Worm (Caenorhabditis elegans): ENCODE results near the gene F21D12.3.

The F21D12.3 gene

DNA sequence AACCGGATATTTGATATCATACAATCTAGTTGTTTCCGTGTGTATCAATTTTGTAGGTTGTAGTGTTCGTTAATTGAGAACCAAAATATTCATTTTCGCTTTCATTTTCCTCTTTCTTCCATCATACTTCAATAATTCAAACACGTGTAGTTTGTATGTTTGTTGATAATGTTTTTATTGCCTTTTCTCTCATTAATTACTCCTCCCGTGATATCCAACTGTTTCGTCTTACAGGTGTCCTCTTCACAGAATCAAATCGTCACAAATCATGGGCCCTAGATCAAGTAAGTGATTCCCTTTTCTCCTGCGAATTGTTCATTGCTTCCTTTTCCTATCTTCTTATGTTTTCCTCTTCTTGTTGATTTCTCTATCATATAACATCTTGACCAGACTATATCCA lies 15.2 kb upstream of the F21D12.3 start, which contains the start of gene nhr-21:
Gene nhr-21, plus strand, starts transcription at position 235 of the 400 bp plus-strand sequence.
- no peak for TF ChIP-seq tbx-11 (GFP tag; IDR thresholded peaks at IDR 0.05)
- no peak for TF ChIP-seq F13C5.2 (tag; optimal IDR thresholded peaks at IDR 0.05)
- TF ChIP-seq scrt-1 (GFP tag; IDR thresholded peaks at IDR 0.05) = no peak
- TF ChIP-seq aly-1 (tag; optimal IDR thresholded peaks at IDR 0.05) = no peak
- TF ChIP-seq B0310.2 (tag; optimal IDR thresholded peaks at IDR 0.05) = no peak
- TF ChIP-seq pes-1 (GFP tag; IDR thresholded peaks at IDR 0.05) = no peak
- no peak for TF ChIP-seq ets-7 (tag; optimal IDR thresholded peaks at IDR 0.05)
- no peak for TF ChIP-seq ceh-13 (GFP tag; optimal IDR thresholded peaks at IDR 0.05)
- TF ChIP-seq sea-1 (GFP tag; conservative IDR thresholded peaks at IDR 0.05) = no peak
- TF ChIP-seq hnd-1 (tag; optimal IDR thresholded peaks at IDR 0.05) = no peak
- TF ChIP-seq ceh-36 (tag; optimal IDR thresholded peaks at IDR 0.05) = no peak
- no peak for TF ChIP-seq tbx-37 (GFP tag; conservative IDR thresholded peaks at IDR 0.05)
- no peak for TF ChIP-seq flt-1 (GFP tag; IDR thresholded peaks at IDR 0.05)
- TF ChIP-seq ama-1 (optimal IDR thresholded peaks at IDR 0.05) = no peak
- TF ChIP-seq hmbx-1 (tag; optimal IDR thresholded peaks at IDR 0.05) = no peak
- no peak for TF ChIP-seq hmg-4 (GFP tag; optimal IDR thresholded peaks at IDR 0.05)

DNA sequence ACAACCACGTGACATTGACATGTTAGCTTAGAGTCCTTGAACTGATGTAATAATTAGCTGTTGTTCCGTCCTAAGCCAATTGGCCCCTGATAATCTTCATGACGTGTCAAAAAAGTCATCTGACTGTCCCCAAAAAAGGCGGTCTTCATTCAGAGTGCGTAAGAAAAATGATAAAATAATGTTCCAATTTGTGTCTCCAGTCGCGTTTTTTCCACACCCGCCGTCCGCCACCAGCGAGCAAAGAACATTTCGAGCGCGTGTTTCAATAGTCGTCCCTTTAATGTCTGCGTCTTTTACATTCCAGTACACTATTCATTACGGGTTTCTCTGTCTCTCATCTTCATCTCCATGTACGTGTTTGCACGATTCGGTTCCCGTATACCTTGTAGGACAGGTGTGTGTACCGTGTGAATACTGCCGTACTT lies 13.7 kb upstream of the F21D12.3 start:
- TF ChIP-seq hmbx-1 (tag; optimal IDR thresholded peaks at IDR 0.05) (no peak), aly-1 (tag; optimal IDR thresholded peaks at IDR 0.05) (no peak), pes-1 (GFP tag; IDR thresholded peaks at IDR 0.05) (no peak), ets-7 (tag; optimal IDR thresholded peaks at IDR 0.05) (no peak), hnd-1 (tag; optimal IDR thresholded peaks at IDR 0.05) (no peak), sea-1 (GFP tag; conservative IDR thresholded peaks at IDR 0.05) (no peak), tbx-37 (GFP tag; conservative IDR thresholded peaks at IDR 0.05) (no peak), hmg-4 (GFP tag; optimal IDR thresholded peaks at IDR 0.05) (no peak), F13C5.2 (tag; optimal IDR thresholded peaks at IDR 0.05) (no peak), tbx-11 (GFP tag; IDR thresholded peaks at IDR 0.05) (no peak), scrt-1 (GFP tag; IDR thresholded peaks at IDR 0.05) (no peak), ama-1 (optimal IDR thresholded peaks at IDR 0.05) (no peak), flt-1 (GFP tag; IDR thresholded peaks at IDR 0.05) (no peak), B0310.2 (tag; optimal IDR thresholded peaks at IDR 0.05) (no peak)

DNA sequence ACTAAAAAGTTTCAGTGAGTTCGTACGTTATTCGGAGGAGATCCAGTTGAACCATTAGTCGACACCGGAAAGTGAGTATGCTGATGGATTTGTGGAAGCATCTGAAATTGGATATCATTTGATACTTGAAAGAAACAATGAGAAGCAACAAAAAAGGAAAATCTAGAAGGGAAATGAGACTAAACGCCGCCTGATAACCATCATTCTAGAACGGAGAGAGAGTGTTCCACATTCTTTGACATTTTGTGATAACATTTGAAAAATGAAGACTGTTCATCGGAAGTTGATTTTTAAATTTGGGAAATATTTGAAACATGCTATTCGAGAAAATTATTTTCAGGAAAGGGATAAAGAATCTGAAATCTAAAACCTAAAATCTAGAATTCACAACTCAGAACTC lies 7.4 kb upstream of the F21D12.3 start, which contains the start of gene npax-1:
Gene npax-1, minus strand, starts transcription at position 101 of the 400 bp plus-strand sequence.
- TF ChIP-seq B0310.2 (tag; optimal IDR thresholded peaks at IDR 0.05) (no peak), flt-1 (GFP tag; IDR thresholded peaks at IDR 0.05) (no peak), tbx-37 (GFP tag; conservative IDR thresholded peaks at IDR 0.05) (no peak), scrt-1 (GFP tag; IDR thresholded peaks at IDR 0.05) (no peak), tra-4 (tag; optimal IDR thresholded peaks at IDR 0.05) (no peak)

- TF ChIP-seq tbx-11 (GFP tag; IDR thresholded peaks at IDR 0.05) = no peak
- no peak for TF ChIP-seq tra-4 (tag; optimal IDR thresholded peaks at IDR 0.05)
- no peak for TF ChIP-seq F13C5.2 (tag; optimal IDR thresholded peaks at IDR 0.05)
- TF ChIP-seq sea-1 (GFP tag; conservative IDR thresholded peaks at IDR 0.05) = no peak
- no peak for TF ChIP-seq B0310.2 (tag; optimal IDR thresholded peaks at IDR 0.05)
- TF ChIP-seq pes-1 (GFP tag; IDR thresholded peaks at IDR 0.05) = no peak
- no peak for TF ChIP-seq ceh-13 (GFP tag; optimal IDR thresholded peaks at IDR 0.05)
- TF ChIP-seq tbx-37 (GFP tag; conservative IDR thresholded peaks at IDR 0.05) = no peak
- TF ChIP-seq hmbx-1 (tag; optimal IDR thresholded peaks at IDR 0.05) = no peak
- TF ChIP-seq hnd-1 (tag; optimal IDR thresholded peaks at IDR 0.05) = no peak
- no peak for TF ChIP-seq aly-1 (tag; optimal IDR thresholded peaks at IDR 0.05)
- no peak for TF ChIP-seq flt-1 (GFP tag; IDR thresholded peaks at IDR 0.05)
- TF ChIP-seq hmg-4 (GFP tag; optimal IDR thresholded peaks at IDR 0.05) = no peak
- TF ChIP-seq scrt-1 (GFP tag; IDR thresholded peaks at IDR 0.05) = no peak
- no peak for TF ChIP-seq ets-7 (tag; optimal IDR thresholded peaks at IDR 0.05)
- no peak for TF ChIP-seq ceh-36 (tag; optimal IDR thresholded peaks at IDR 0.05)
- TF ChIP-seq ama-1 (optimal IDR thresholded peaks at IDR 0.05) = no peak
These were observed 3.2 kb upstream of the F21D12.3 start for ce11 chrII:7326997-7327396.

- TF ChIP-seq aly-1 (tag; optimal IDR thresholded peaks at IDR 0.05) (no peak), ceh-13 (GFP tag; optimal IDR thresholded peaks at IDR 0.05) (no peak), ama-1 (optimal IDR thresholded peaks at IDR 0.05) (no peak), hmg-4 (GFP tag; optimal IDR thresholded peaks at IDR 0.05) (no peak)
These were observed 2.4 kb upstream of the F21D12.3 start for ce11 chrII:7326199-7326598.

DNA sequence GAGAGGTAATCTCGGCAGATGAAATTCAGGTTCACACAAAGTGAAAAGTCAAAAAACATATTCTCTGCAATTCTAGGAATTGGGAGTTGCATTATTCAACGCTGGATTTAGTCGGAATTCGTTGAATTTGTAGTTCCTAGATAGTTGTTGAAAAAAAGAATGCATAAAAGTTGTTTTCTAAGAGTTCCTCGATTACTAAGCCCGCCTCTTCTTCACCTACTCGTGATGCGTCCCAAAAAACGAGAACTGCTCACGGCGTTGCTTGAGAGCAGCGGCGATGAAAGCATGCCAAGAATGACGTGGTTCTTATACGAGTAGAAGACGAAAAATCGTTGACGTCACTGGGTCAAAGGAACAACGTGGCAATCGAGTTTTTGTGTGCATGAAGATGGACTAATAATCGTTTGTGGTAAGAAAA lies 1.2 kb upstream of the F21D12.3 start:
- no peak for TF ChIP-seq scrt-1 (GFP tag; IDR thresholded peaks at IDR 0.05)
- no peak for TF ChIP-seq B0310.2 (tag; optimal IDR thresholded peaks at IDR 0.05)

DNA sequence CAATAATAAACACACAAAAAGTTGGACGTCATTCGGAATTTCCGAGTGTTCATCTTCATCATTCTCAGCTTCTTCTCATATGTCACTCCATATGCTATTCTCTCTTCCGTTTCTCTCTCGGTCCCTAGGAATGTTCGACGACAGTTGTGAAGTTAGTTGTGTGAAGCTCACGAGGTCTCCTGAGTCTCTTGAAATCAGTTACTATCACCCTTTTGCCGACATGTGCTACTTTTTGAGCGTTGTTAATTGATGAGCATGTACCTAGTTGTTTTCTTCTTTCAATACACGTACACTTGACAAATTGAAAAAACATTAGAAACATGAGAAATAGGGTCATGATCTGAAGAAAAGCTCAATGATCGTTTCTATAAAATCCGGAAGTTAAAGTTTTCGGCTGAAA lies 508 bp downstream of the F21D12.3 start:
- no peak for TF ChIP-seq sea-1 (GFP tag; conservative IDR thresholded peaks at IDR 0.05)
- TF ChIP-seq ets-7 (tag; optimal IDR thresholded peaks at IDR 0.05) = no peak
- no peak for TF ChIP-seq hnd-1 (tag; optimal IDR thresholded peaks at IDR 0.05)
- no peak for TF ChIP-seq aly-1 (tag; optimal IDR thresholded peaks at IDR 0.05)
- TF ChIP-seq ceh-36 (tag; optimal IDR thresholded peaks at IDR 0.05) = no peak
- TF ChIP-seq flt-1 (GFP tag; IDR thresholded peaks at IDR 0.05) = no peak
- no peak for TF ChIP-seq tbx-37 (GFP tag; conservative IDR thresholded peaks at IDR 0.05)

DNA sequence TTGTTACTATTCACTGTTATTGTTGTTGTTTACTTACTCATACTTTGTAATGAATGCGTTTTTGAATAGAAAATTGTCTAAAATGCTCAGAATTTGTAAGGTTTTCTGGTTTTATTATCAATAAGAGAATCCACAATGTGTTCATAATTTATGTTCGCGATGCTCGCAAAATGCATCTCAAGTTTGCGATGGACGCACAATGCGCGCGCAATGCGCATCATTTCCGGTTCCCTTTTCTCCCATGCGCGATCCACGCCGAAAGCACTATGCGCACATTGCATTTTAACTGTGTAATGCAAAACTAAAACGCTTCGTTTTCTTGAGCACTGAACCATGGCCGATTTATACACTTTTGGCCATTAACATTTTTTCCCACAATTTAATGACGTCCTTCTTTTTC lies 4.4 kb downstream of the F21D12.3 start:
- TF ChIP-seq B0310.2 (tag; optimal IDR thresholded peaks at IDR 0.05) (no peak), ets-7 (tag; optimal IDR thresholded peaks at IDR 0.05) (no peak), sea-1 (GFP tag; conservative IDR thresholded peaks at IDR 0.05) (no peak), F13C5.2 (tag; optimal IDR thresholded peaks at IDR 0.05) (no peak), tbx-37 (GFP tag; conservative IDR thresholded peaks at IDR 0.05) (no peak), aly-1 (tag; optimal IDR thresholded peaks at IDR 0.05) (no peak), ceh-36 (tag; optimal IDR thresholded peaks at IDR 0.05) (no peak), pes-1 (GFP tag; IDR thresholded peaks at IDR 0.05) (no peak), ama-1 (optimal IDR thresholded peaks at IDR 0.05) (no peak), hmg-4 (GFP tag; optimal IDR thresholded peaks at IDR 0.05) (no peak), tbx-11 (GFP tag; IDR thresholded peaks at IDR 0.05) (no peak), flt-1 (GFP tag; IDR thresholded peaks at IDR 0.05) (no peak), ceh-13 (GFP tag; optimal IDR thresholded peaks at IDR 0.05) (no peak), hmbx-1 (tag; optimal IDR thresholded peaks at IDR 0.05) (no peak), scrt-1 (GFP tag; IDR thresholded peaks at IDR 0.05) (no peak), tra-4 (tag; optimal IDR thresholded peaks at IDR 0.05) (no peak), hnd-1 (tag; optimal IDR thresholded peaks at IDR 0.05) (no peak)

All from whole organism, early embryonic.